Fruit fly (Drosophila melanogaster) whole organism, prepupa: ENCODE measurements around the gene mrn.

ENCODE experiments used
- Blimp-1 ChIP-seq: fragments of 200-800 bp; sonication (Bioruptor generic); optimal IDR thresholded peaks from 3 replicates; lab custom pipeline; 2017; ENCODE audit warnings: missing biosample characterization, missing genetic modification characterization, mild to moderate bottlenecking, moderate library complexity, missing genetic modification reagents
- CG10631 ChIP-seq: fragments of 200-800 bp; sonication (Bioruptor generic); optimal IDR thresholded peaks from 2 replicates; lab custom pipeline; 2016; ENCODE audit warnings: missing biosample characterization, missing genetic modification characterization
- CG10669 ChIP-seq: fragments of 200-800 bp; sonication (Bioruptor generic); optimal IDR thresholded peaks from 3 replicates; lab custom pipeline; 2018; ENCODE audit warnings: missing biosample characterization, mild to moderate bottlenecking, missing genetic modification characterization, moderate library complexity
- CG11294 ChIP-seq: fragments of 200-800 bp; sonication (Bioruptor generic); IDR thresholded peaks from 2 replicates; pipeline ENCODE4 v1.3.6; 2022; ENCODE audit warnings: missing biosample characterization, missing genetic modification characterization
- CG11762 ChIP-seq: fragments of 200-800 bp; sonication (Bioruptor generic); optimal IDR thresholded peaks from 3 replicates; lab custom pipeline; 2016; ENCODE audit warnings: missing biosample characterization, missing genetic modification characterization; ENCODE audit not compliant: insufficient read depth
- CG11902 ChIP-seq: fragments of 200-800 bp; sonication (Bioruptor generic); optimal IDR thresholded peaks from 3 replicates; lab custom pipeline; 2016; ENCODE audit warnings: missing biosample characterization, missing genetic modification characterization
- CG15336 ChIP-seq: fragments of 200-800 bp; sonication (Bioruptor generic); IDR thresholded peaks from 2 replicates; pipeline ENCODE4 v1.3.6; 2022; ENCODE audit warnings: missing biosample characterization, missing genetic modification characterization
- CG1621 ChIP-seq: fragments of 200-800 bp; sonication (Bioruptor generic); optimal IDR thresholded peaks from 3 replicates; lab custom pipeline; 2018; ENCODE audit warnings: missing biosample characterization, mild to moderate bottlenecking, missing genetic modification characterization
- CG16779 ChIP-seq: fragments of 200-800 bp; sonication (Bioruptor generic); optimal IDR thresholded peaks from 3 replicates; lab custom pipeline; 2017; ENCODE audit warnings: missing biosample characterization, mild to moderate bottlenecking, missing genetic modification characterization
- CG3032 ChIP-seq: fragments of 200-800 bp; optimal IDR thresholded peaks from 2 replicates; lab custom pipeline; 2019; ENCODE audit warnings: missing biosample characterization, mild to moderate bottlenecking, missing genetic modification characterization, moderate library complexity
- CG31627 ChIP-seq: fragments of 200-800 bp; sonication (Bioruptor generic); optimal IDR thresholded peaks from 3 replicates; lab custom pipeline; 2016; ENCODE audit warnings: missing biosample characterization, missing genetic modification characterization
- CG34406 ChIP-seq: fragments of 200-800 bp; sonication (Bioruptor generic); optimal IDR thresholded peaks from 3 replicates; lab custom pipeline; 2016; ENCODE audit warnings: missing biosample characterization, missing genetic modification characterization
- CG3919 ChIP-seq: fragments of 200-800 bp; sonication (Bioruptor generic); optimal IDR thresholded peaks from 3 replicates; lab custom pipeline; 2016; ENCODE audit warnings: missing biosample characterization, missing genetic modification characterization
- CG6163 ChIP-seq: fragments of 200-800 bp; sonication (Bioruptor generic); IDR thresholded peaks from 3 replicates; pipeline ENCODE4 v1.3.6; 2022; ENCODE audit warnings: missing biosample characterization, missing genetic modification characterization
- CG6792 ChIP-seq: fragments of 200-800 bp; sonication (Bioruptor generic); optimal IDR thresholded peaks from 3 replicates; lab custom pipeline; 2016; ENCODE audit warnings: missing biosample characterization, missing genetic modification characterization
- CG6808 ChIP-seq: fragments of 200-800 bp; sonication (Bioruptor generic); optimal IDR thresholded peaks from 3 replicates; lab custom pipeline; 2017; ENCODE audit warnings: missing biosample characterization, missing genetic modification characterization, mild to moderate bottlenecking, moderate library complexity, missing genetic modification reagents
- CG7368 ChIP-seq: fragments of 200-800 bp; sonication (Bioruptor generic); optimal IDR thresholded peaks from 3 replicates; lab custom pipeline; 2016; ENCODE audit warnings: missing biosample characterization, missing genetic modification characterization
- CG8119 ChIP-seq: fragments of 200-800 bp; sonication (Bioruptor generic); IDR thresholded peaks from 3 replicates; pipeline ENCODE4 v1.3.6; 2022; ENCODE audit warnings: missing biosample characterization, missing genetic modification characterization
- CG8319 ChIP-seq: fragments of 200-800 bp; sonication (Bioruptor generic); optimal IDR thresholded peaks from 3 replicates; lab custom pipeline; 2016; ENCODE audit warnings: missing biosample characterization, missing genetic modification characterization
- CG8632 ChIP-seq: fragments of 200-800 bp; sonication (Bioruptor generic); optimal IDR thresholded peaks from 3 replicates; lab custom pipeline; 2016; ENCODE audit warnings: missing biosample characterization, missing genetic modification characterization
- Eip75B ChIP-seq: fragments of 200-800 bp; sonication (Bioruptor generic); optimal IDR thresholded peaks from 3 replicates; lab custom pipeline; 2016; ENCODE audit warnings: missing biosample characterization, missing genetic modification characterization
- Eip93F ChIP-seq: fragments of 200-800 bp; sonication (Bioruptor generic); optimal IDR thresholded peaks from 2 replicates; lab custom pipeline; 2016; ENCODE audit warnings: missing biosample characterization, mild to moderate bottlenecking, missing genetic modification characterization
- Hr39 ChIP-seq: fragments of 200-800 bp; sonication (Bioruptor generic); optimal IDR thresholded peaks from 2 replicates; lab custom pipeline; 2016; ENCODE audit warnings: missing biosample characterization, missing genetic modification characterization
- Hr4 ChIP-seq: fragments of 200-800 bp; sonication (Bioruptor generic); optimal IDR thresholded peaks from 3 replicates; lab custom pipeline; 2016; ENCODE audit warnings: missing biosample characterization, missing genetic modification characterization
- Lpt ChIP-seq: fragments of 200-800 bp; sonication (Bioruptor generic); optimal IDR thresholded peaks from 3 replicates; lab custom pipeline; 2016; ENCODE audit warnings: missing biosample characterization, missing genetic modification characterization
- Met ChIP-seq: fragments of 200-800 bp; sonication (Bioruptor generic); optimal IDR thresholded peaks from 3 replicates; lab custom pipeline; 2016; ENCODE audit warnings: missing biosample characterization, missing genetic modification characterization
- OdsH ChIP-seq: fragments of 200-800 bp; sonication (Bioruptor generic); optimal IDR thresholded peaks from 3 replicates; lab custom pipeline; 2016; ENCODE audit warnings: missing biosample characterization, missing genetic modification characterization
- Sox102F ChIP-seq: fragments of 200-800 bp; sonication (Bioruptor generic); optimal IDR thresholded peaks from 2 replicates; lab custom pipeline; 2016; ENCODE audit warnings: missing biosample characterization, mild to moderate bottlenecking, missing genetic modification characterization
- Sox14 ChIP-seq: fragments of 200-800 bp; sonication (Bioruptor generic); optimal IDR thresholded peaks from 3 replicates; lab custom pipeline; 2016; ENCODE audit warnings: missing biosample characterization, missing genetic modification characterization
- Sox15 ChIP-seq: fragments of 200-800 bp; sonication (Bioruptor generic); optimal IDR thresholded peaks from 3 replicates; lab custom pipeline; 2016; ENCODE audit warnings: missing biosample characterization, missing genetic modification characterization
- achi ChIP-seq: fragments of 200-800 bp; sonication (Bioruptor generic); optimal IDR thresholded peaks from 3 replicates; lab custom pipeline; 2016; ENCODE audit warnings: missing biosample characterization, missing genetic modification characterization
- acj6 ChIP-seq: fragments of 200-800 bp; sonication (Bioruptor generic); optimal IDR thresholded peaks from 3 replicates; lab custom pipeline; 2016; ENCODE audit warnings: missing biosample characterization, missing genetic modification characterization
- cyc ChIP-seq: fragments of 200-800 bp; sonication (Bioruptor generic); optimal IDR thresholded peaks from 3 replicates; lab custom pipeline; 2016; ENCODE audit warnings: missing biosample characterization, missing genetic modification characterization
- dac ChIP-seq: fragments of 200-800 bp; sonication (Bioruptor generic); optimal IDR thresholded peaks from 2 replicates; lab custom pipeline; 2017; ENCODE audit warnings: missing biosample characterization, mild to moderate bottlenecking, missing genetic modification characterization
- dsx ChIP-seq: fragments of 200-800 bp; optimal IDR thresholded peaks from 3 replicates; lab custom pipeline; 2019; ENCODE audit warnings: missing biosample characterization, mild to moderate bottlenecking, missing genetic modification characterization, moderate library complexity; ENCODE audit not compliant: poor library complexity, severe bottlenecking
- fd85E ChIP-seq: fragments of 200-800 bp; sonication (Bioruptor generic); optimal IDR thresholded peaks from 3 replicates; lab custom pipeline; 2016; ENCODE audit warnings: missing biosample characterization, missing genetic modification characterization
- fkh ChIP-seq: fragments of 200-800 bp; sonication (Bioruptor generic); optimal IDR thresholded peaks from 3 replicates; lab custom pipeline; 2017; ENCODE audit warnings: missing biosample characterization, mild to moderate bottlenecking, missing genetic modification characterization, moderate library complexity
- lz ChIP-seq: fragments of 200-800 bp; sonication (Bioruptor generic); optimal IDR thresholded peaks from 3 replicates; lab custom pipeline; 2016; ENCODE audit warnings: missing biosample characterization, missing genetic modification characterization
- net ChIP-seq: fragments of 200-800 bp; sonication (Bioruptor generic); optimal IDR thresholded peaks from 3 replicates; lab custom pipeline; 2016; ENCODE audit warnings: missing biosample characterization, missing genetic modification characterization
- pdm3 ChIP-seq: fragments of 200-800 bp; sonication (Bioruptor generic); optimal IDR thresholded peaks from 3 replicates; lab custom pipeline; 2016; ENCODE audit warnings: missing biosample characterization, missing genetic modification characterization
- salr ChIP-seq, 2 experiments: fragments of 200-800 bp; sonication (Bioruptor generic); optimal IDR thresholded peaks; 3 replicates each; lab custom pipeline; 2016 to 2018; ENCODE audit warnings: missing biosample characterization in 2 of 2, missing genetic modification characterization in 2 of 2, mild to moderate bottlenecking in 1 of 2
- spab ChIP-seq: fragments of 200-800 bp; sonication (Bioruptor generic); optimal IDR thresholded peaks from 2 replicates; lab custom pipeline; 2017; ENCODE audit warnings: missing biosample characterization, mild to moderate bottlenecking, missing genetic modification characterization, missing genetic modification reagents
- ss ChIP-seq, 2 experiments: fragments of 200-800 bp; sonication (Bioruptor generic); optimal IDR thresholded peaks; 2 replicates in 1 of 2; 3 replicates in 1 of 2; lab custom pipeline; 2017 to 2018; ENCODE audit warnings: mild to moderate bottlenecking in 2 of 2, missing biosample characterization in 2 of 2, missing genetic modification characterization in 2 of 2, moderate library complexity in 1 of 2
- svp ChIP-seq: fragments of 200-800 bp; sonication (Bioruptor generic); peaks from one replicate; lab custom pipeline; 2016; ENCODE audit warnings: missing biosample characterization, missing genetic modification characterization
- vri ChIP-seq: fragments of 200-800 bp; sonication (Bioruptor generic); optimal IDR thresholded peaks from 3 replicates; lab custom pipeline; 2016; ENCODE audit warnings: missing biosample characterization, mild to moderate bottlenecking, missing genetic modification characterization

The mrn gene

DNA sequence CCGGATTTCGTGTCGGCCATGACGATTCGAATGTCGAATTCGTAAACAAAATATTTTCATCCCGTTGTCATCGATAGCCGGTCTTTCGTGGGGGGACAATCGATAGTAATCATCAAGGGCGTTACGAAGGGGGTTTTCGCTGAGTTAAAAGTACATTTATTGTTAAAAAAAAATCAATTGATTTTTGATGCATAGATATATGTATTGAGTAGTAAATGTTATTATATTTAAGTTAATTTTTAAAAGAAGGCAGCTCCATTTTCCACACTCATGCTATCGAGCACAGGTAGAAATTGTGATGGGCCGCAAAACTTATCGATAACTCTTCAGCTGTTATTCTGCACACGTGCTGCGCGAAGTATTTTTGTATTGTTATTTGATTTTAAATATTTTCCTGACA lies at the start of gene mrn, which contains the start of gene CG12301 (continued):
- no peak for TF ChIP-seq pdm3 (GFP tag; lab: Kevin White, UChicago)
- no peak for TF ChIP-seq net (GFP tag; lab: Kevin White, UChicago)
- no peak for TF ChIP-seq CG8632 (GFP tag; lab: Kevin White, UChicago)
- TF ChIP-seq CG7368 (GFP tag; lab: Kevin White, UChicago) = no peak
- no peak for TF ChIP-seq ss (GFP tag; optimal IDR thresholded peaks at IDR 0.05; lab: Kevin White, UChicago)
- TF ChIP-seq cyc (GFP tag; lab: Kevin White, UChicago) = peak; percentile 70
- no peak for TF ChIP-seq Hr39 (GFP tag; lab: Kevin White, UChicago)

DNA sequence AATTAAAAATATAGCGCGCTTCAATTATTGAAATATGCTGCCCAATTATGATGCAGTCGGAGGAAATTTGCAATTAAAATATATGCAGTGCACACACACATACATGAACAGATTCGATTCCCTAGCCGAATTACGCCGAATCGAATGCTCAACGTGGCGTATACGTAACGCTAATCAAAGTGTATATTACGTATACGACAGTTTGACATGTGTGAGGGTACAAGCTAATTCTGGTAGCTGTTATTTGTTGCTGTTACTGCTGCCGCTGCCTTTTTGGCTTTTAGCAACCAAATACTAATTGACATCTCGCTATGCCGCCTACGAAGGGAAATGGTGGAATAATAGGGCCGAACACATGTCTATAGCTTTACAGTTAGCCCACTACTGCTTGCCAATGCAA lies 47.0 kb upstream of the mrn start:
- TF ChIP-seq Blimp-1 (GFP tag; lab: Kevin White, UChicago) (no peak), fd85E (GFP tag; lab: Kevin White, UChicago) (no peak), vri (GFP tag; lab: Kevin White, UChicago) (no peak), CG11762 (GFP tag; lab: Kevin White, UChicago) (no peak)

DNA sequence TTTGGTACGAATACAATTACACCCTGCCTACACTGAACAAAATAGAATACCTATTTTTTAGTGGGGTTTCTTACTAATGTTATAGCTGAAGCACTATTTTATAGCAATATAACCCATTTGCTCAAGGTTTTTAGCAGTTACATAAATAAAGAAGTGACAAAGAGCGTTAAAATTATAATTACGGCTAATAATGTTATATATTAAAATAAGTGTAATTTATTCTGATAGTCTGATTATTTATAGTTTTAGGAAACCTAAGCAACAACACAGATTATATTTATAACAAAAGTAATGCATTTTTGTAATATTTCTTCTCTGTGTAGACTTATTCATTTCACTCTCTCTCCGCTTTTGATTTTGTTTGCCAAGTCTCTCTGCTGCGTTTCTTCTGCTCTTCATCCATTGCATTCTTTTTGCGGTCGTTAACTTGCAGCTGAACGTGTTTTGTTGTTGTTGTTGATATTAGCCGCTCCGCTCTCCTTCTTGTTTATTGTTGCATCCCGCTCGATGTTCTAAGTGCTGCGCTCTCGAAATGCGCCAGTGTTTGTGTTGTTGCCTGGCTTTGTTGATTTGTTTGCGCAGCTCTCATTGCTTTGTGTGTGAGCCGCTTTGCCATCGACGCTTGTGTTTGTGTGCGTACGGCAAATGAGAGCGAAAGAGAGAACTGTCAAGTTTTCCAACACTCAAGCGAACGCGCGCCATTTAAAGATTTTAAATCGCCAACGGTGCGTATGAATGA lies 45.5 kb upstream of the mrn start:
- TF ChIP-seq CG8119 (peak; percentile 98), CG8632 (GFP tag; lab: Kevin White, UChicago) (peak; percentile 97), Lpt (GFP tag; lab: Kevin White, UChicago) (peak; percentile 95), CG10669 (GFP tag; lab: Kevin White, UChicago) (peak; percentile 90), CG1621 (tag; lab: Kevin White, UChicago) (peak; percentile 81), CG34406 (GFP tag; lab: Kevin White, UChicago) (peak; percentile 97), CG6808 (peak; percentile 89), CG3919 (GFP tag; lab: Kevin White, UChicago) (peak; percentile 95), Sox15 (GFP tag; lab: Kevin White, UChicago) (peak; percentile 94), CG6163 (peak; percentile 88), acj6 (GFP tag; lab: Kevin White, UChicago) (peak; percentile 98), fkh (GFP tag; lab: Kevin White, UChicago) (peak; percentile 89), salr (GFP tag; optimal IDR thresholded peaks at IDR 0.05; lab: Kevin White, UChicago) (peak; percentile 73 to 99), lz (GFP tag; lab: Kevin White, UChicago) (peak; percentile 93), svp (GFP tag; lab: Kevin White, UChicago) (peak; percentile 95), CG16779 (tag; lab: Kevin White, UChicago) (peak; percentile 95), CG11902 (GFP tag; lab: Kevin White, UChicago) (peak; percentile 91), dac (GFP tag; lab: Kevin White, UChicago) (peak; percentile 72), Met (GFP tag; lab: Kevin White, UChicago) (peak; percentile 93), CG10631 (GFP tag; lab: Kevin White, UChicago) (peak; percentile 98), Sox102F (peak; percentile 77), OdsH (GFP tag; lab: Kevin White, UChicago) (peak; percentile 97), CG31627 (GFP tag; lab: Kevin White, UChicago) (peak; percentile 93), Hr4 (peak; percentile 94), spab (peak; percentile 89), CG11762 (GFP tag; lab: Kevin White, UChicago) (peak; percentile 95), fd85E (GFP tag; lab: Kevin White, UChicago) (peak; percentile 50), CG3032 (tag; lab: Kevin White, UChicago) (peak; percentile 95), pdm3 (GFP tag; lab: Kevin White, UChicago) (peak; percentile 94), dsx (peak; percentile 88), CG6792 (GFP tag; lab: Kevin White, UChicago) (peak; percentile 96), Hr39 (GFP tag; lab: Kevin White, UChicago) (peak; percentile 89), Eip93F (peak; percentile 82), CG15336 (peak; percentile 96), CG7368 (GFP tag; lab: Kevin White, UChicago) (peak; percentile 87), achi (GFP tag; lab: Kevin White, UChicago) (peak; percentile 97), CG11294 (GFP tag; lab: Robert Waterston, UW) (peak; percentile 87), CG8319 (GFP tag; lab: Kevin White, UChicago) (peak; percentile 89), Eip75B (GFP tag; lab: Kevin White, UChicago) (peak; percentile 93), Sox14 (GFP tag; lab: Kevin White, UChicago) (peak; percentile 90)
